Worm (Caenorhabditis elegans) whole organism, mixed stage, embryonic: ENCODE data around the gene C46F2.1.

ENCODE experiments used
- M03D4.4 ChIP-seq: sonication (generic microtip); optimal IDR thresholded peaks from 2 replicates; lab custom pipeline; 2017; ENCODE audit warnings: mild to moderate bottlenecking, missing genetic modification characterization, missing compliant biosample characterization
- bed-3 ChIP-seq: fragments of 200-800 bp; sonication (Bioruptor generic); optimal IDR thresholded peaks from 3 replicates; lab custom pipeline; 2018; ENCODE audit warnings: mild to moderate bottlenecking, missing genetic modification characterization, moderate library complexity, missing compliant biosample characterization
- blmp-1 ChIP-seq: fragments of 150-350 bp; optimal IDR thresholded peaks from 2 replicates; lab custom pipeline; 2014; ENCODE audit warnings: missing biosample characterization, missing genetic modification characterization
- ceh-39 ChIP-seq: fragments of 150-350 bp; optimal IDR thresholded peaks from 2 replicates; lab custom pipeline; 2014; ENCODE audit warnings: missing biosample characterization, missing genetic modification characterization
- ceh-83 ChIP-seq: fragments of 200-800 bp; sonication (Bioruptor generic); optimal IDR thresholded peaks from 2 replicates; lab custom pipeline; 2018; ENCODE audit warnings: mild to moderate bottlenecking, missing genetic modification characterization, missing compliant biosample characterization
- ces-1 ChIP-seq: fragments of 150-350 bp; optimal IDR thresholded peaks from 2 replicates; lab custom pipeline; 2014; ENCODE audit warnings: missing biosample characterization, missing genetic modification reagents, missing genetic modification characterization
- cnd-1 ChIP-seq: fragments of 200-800 bp; sonication (Bioruptor generic); optimal IDR thresholded peaks from 2 replicates; lab custom pipeline; 2018; ENCODE audit warnings: mild to moderate bottlenecking, missing genetic modification characterization, missing compliant biosample characterization
- drap-1 ChIP-seq: fragments of 200-800 bp; sonication (Bioruptor generic); optimal IDR thresholded peaks from 3 replicates; lab custom pipeline; 2018; ENCODE audit warnings: mild to moderate bottlenecking, missing genetic modification characterization, missing compliant biosample characterization
- elt-1 ChIP-seq: sonication (generic microtip); optimal IDR thresholded peaks from 2 replicates; lab custom pipeline; 2017; ENCODE audit warnings: missing genetic modification characterization, mild to moderate bottlenecking, missing compliant biosample characterization, antibody characterized with exemption, moderate library complexity, borderline replicate concordance; ENCODE audit not compliant: insufficient read depth
- elt-3 ChIP-seq: fragments of 150-350 bp; optimal IDR thresholded peaks from 2 replicates; lab custom pipeline; 2014; ENCODE audit warnings: missing biosample characterization, missing genetic modification characterization
- ham-2 ChIP-seq: fragments of 200-800 bp; sonication (Bioruptor generic); optimal IDR thresholded peaks from 2 replicates; lab custom pipeline; 2018; ENCODE audit warnings: mild to moderate bottlenecking, missing genetic modification characterization, missing compliant biosample characterization
- hlh-1 ChIP-seq: fragments of 150-350 bp; optimal IDR thresholded peaks from 2 replicates; lab custom pipeline; 2014; ENCODE audit warnings: missing biosample characterization, missing genetic modification reagents, missing genetic modification characterization
- lin-32 ChIP-seq: fragments of 200-800 bp; sonication (Bioruptor generic); optimal IDR thresholded peaks from 2 replicates; lab custom pipeline; 2018; ENCODE audit warnings: mild to moderate bottlenecking, missing genetic modification characterization, missing compliant biosample characterization
- lsy-2 ChIP-seq: fragments of 150-350 bp; optimal IDR thresholded peaks from 2 replicates; lab custom pipeline; 2014; ENCODE audit warnings: missing biosample characterization, missing genetic modification characterization
- mep-1 ChIP-seq: fragments of 150-350 bp; optimal IDR thresholded peaks from 2 replicates; lab custom pipeline; 2017; ENCODE audit warnings: missing biosample characterization, missing genetic modification reagents, missing genetic modification characterization, inconsistent platforms
- mls-2 ChIP-seq: sonication (generic microtip); optimal IDR thresholded peaks from 2 replicates; lab custom pipeline; 2016; ENCODE audit warnings: mild to moderate bottlenecking, missing genetic modification characterization, moderate library complexity, missing compliant biosample characterization
- nhr-12 ChIP-seq: fragments of 150-350 bp; optimal IDR thresholded peaks from 2 replicates; lab custom pipeline; 2014; ENCODE audit warnings: missing biosample characterization, missing genetic modification characterization
- nhr-2 ChIP-seq: fragments of 150-350 bp; optimal IDR thresholded peaks from 2 replicates; lab custom pipeline; 2014; ENCODE audit warnings: missing biosample characterization, missing genetic modification characterization
- nhr-237 ChIP-seq: fragments of 150-350 bp; optimal IDR thresholded peaks from 2 replicates; lab custom pipeline; 2014; ENCODE audit warnings: missing biosample characterization, missing genetic modification characterization
- nhr-28 ChIP-seq: fragments of 150-350 bp; optimal IDR thresholded peaks from 2 replicates; lab custom pipeline; 2014; ENCODE audit warnings: missing biosample characterization, missing genetic modification characterization
- pha-4 ChIP-seq: fragments of 150-350 bp; optimal IDR thresholded peaks from 2 replicates; lab custom pipeline; 2018; ENCODE audit warnings: missing biosample characterization, missing genetic modification reagents, missing genetic modification characterization
- sem-2 ChIP-seq: fragments of 200-800 bp; sonication (Bioruptor generic); optimal IDR thresholded peaks from 2 replicates; lab custom pipeline; 2018; ENCODE audit warnings: mild to moderate bottlenecking, missing genetic modification characterization, missing compliant biosample characterization
- sptf-1 ChIP-seq: sonication (generic microtip); optimal IDR thresholded peaks from 2 replicates; lab custom pipeline; 2017; ENCODE audit warnings: mild to moderate bottlenecking, missing genetic modification characterization, moderate library complexity, missing compliant biosample characterization
- tbx-8 ChIP-seq: fragments of 200-800 bp; sonication (Bioruptor generic); optimal IDR thresholded peaks from 2 replicates; lab custom pipeline; 2018; ENCODE audit warnings: mild to moderate bottlenecking, missing genetic modification characterization, moderate library complexity, missing compliant biosample characterization
- unc-120 ChIP-seq: sonication (generic microtip); optimal IDR thresholded peaks from 2 replicates; lab custom pipeline; 2017; ENCODE audit warnings: missing genetic modification characterization, missing compliant biosample characterization; ENCODE audit not compliant: poor library complexity, severe bottlenecking
- unc-39 ChIP-seq: fragments of 150-350 bp; optimal IDR thresholded peaks from 2 replicates; lab custom pipeline; 2014; ENCODE audit warnings: missing biosample characterization, missing genetic modification characterization
- unc-62 ChIP-seq: fragments of 150-350 bp; optimal IDR thresholded peaks from 2 replicates; lab custom pipeline; 2014; ENCODE audit warnings: missing biosample characterization, missing genetic modification reagents, missing genetic modification characterization
- zip-8 ChIP-seq: fragments of 150-350 bp; optimal IDR thresholded peaks from 2 replicates; lab custom pipeline; 2014; ENCODE audit warnings: missing biosample characterization, missing genetic modification characterization
- ztf-11 ChIP-seq: fragments of 150-350 bp; optimal IDR thresholded peaks from 2 replicates; lab custom pipeline; 2014; ENCODE audit warnings: missing biosample characterization, missing genetic modification characterization

The C46F2.1 gene

DNA sequence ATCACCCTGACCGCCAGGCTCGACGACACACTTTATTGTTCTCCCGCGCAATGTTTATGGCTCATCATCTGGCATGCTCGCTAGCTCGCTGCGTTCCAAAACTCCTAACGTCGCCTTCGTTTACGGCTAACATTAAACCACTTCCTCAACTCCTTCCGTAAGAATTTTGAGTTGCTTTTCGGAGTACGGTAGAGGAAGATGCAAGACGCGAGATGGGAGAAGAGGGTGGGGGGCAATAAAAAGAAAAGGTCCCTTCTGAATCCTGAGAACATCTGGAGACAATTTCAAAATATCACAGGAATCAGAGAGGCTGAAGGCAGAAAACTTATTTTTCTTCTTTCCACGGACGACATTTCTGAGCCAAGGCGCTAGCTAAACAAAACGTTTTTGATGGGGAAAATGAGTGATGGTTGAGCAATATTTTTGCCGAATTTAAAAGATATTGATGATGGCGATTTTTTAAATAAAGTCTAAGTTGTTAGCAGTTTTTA is 40.0 kb downstream of the C46F2.1 start:
- TF ChIP-seq bed-3 (GFP tag; lab: Kevin White, UChicago): no peak
- no peak for TF ChIP-seq ceh-83 (GFP tag; lab: Kevin White, UChicago)
- TF ChIP-seq mls-2 (tag; lab: Kevin White, UChicago): no peak
- TF ChIP-seq lin-32 (GFP tag; lab: Kevin White, UChicago): no peak
- TF ChIP-seq nhr-12 (tag; lab: Kevin White, UChicago): no peak
- TF ChIP-seq nhr-28 (tag; lab: Kevin White, UChicago): no peak
- TF ChIP-seq nhr-237 (tag; lab: Kevin White, UChicago): no peak
- no peak for TF ChIP-seq nhr-2 (tag; lab: Kevin White, UChicago)
- no peak for TF ChIP-seq pha-4 (tag; lab: Kevin White, UChicago)
- TF ChIP-seq blmp-1 (tag; lab: Kevin White, UChicago): no peak
- TF ChIP-seq ham-2 (GFP tag; lab: Kevin White, UChicago): no peak
- TF ChIP-seq unc-39: no peak
- no peak for TF ChIP-seq elt-1 (tag; lab: Kevin White, UChicago)
- no peak for TF ChIP-seq unc-120 (tag; lab: Kevin White, UChicago)
- no peak for TF ChIP-seq sptf-1 (tag; lab: Kevin White, UChicago)
- no peak for TF ChIP-seq ces-1 (GFP tag; lab: Kevin White, UChicago)
- no peak for TF ChIP-seq M03D4.4
- TF ChIP-seq ztf-11 (tag; lab: Kevin White, UChicago): no peak
- no peak for TF ChIP-seq drap-1
- TF ChIP-seq unc-62 (GFP tag; lab: Kevin White, UChicago): no peak

DNA sequence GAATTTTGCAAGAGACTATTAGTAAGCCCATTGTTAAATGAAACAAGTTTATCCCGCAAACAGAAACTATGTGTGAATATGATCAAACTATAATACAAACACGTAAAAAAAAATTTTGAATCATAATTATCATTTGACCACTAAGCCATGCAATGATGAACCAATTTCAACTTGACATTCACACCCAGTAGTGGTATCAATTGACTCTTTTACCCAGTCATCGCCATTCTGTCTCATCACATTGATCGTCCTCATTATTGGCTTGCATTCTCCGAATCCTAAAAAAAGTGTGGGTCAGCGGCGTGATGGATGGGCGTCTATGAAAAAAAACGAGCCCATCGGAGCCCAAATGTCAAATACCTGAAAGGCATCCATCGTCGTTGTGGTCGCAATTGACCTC is 42.4 kb downstream of the C46F2.1 start:
- TF ChIP-seq cnd-1 (tag; lab: Kevin White, UChicago) (no peak), pha-4 (tag; lab: Kevin White, UChicago) (no peak), mep-1 (no peak), mls-2 (tag; lab: Kevin White, UChicago) (no peak), ceh-39 (tag; lab: Kevin White, UChicago) (no peak), sptf-1 (tag; lab: Kevin White, UChicago) (no peak), hlh-1 (tag; lab: Kevin White, UChicago) (no peak), lin-32 (GFP tag; lab: Kevin White, UChicago) (no peak)

DNA sequence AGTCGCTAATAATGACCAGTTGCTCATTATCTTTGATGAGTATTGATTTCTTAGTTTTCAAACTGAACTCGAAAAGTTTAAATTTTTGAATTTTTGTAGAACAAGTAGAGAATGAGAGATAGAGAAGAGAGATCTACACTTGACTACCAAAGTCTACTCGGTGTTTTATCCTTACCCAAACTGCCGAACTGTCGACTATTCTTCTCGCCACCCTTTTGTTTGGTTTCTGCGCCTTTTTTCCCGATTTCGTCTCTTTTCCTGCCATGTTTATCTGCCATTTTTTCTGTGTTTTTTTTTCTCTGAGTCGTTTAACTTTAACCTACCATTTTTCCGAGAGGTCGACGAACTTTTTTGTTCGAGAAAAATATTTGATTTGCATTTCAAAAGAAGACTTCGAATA is 45.3 kb downstream of the C46F2.1 start, which contains the start of gene C02B8.12:
Gene C02B8.12 (minus strand): TSS at position 175 of the 400 bp plus-strand sequence.
- TF ChIP-seq zip-8 (tag; lab: Kevin White, UChicago): no peak
- no peak for TF ChIP-seq ceh-39 (tag; lab: Kevin White, UChicago)
- TF ChIP-seq sem-2 (GFP tag; lab: Kevin White, UChicago): no peak
- no peak for TF ChIP-seq tbx-8 (GFP tag; lab: Kevin White, UChicago)
- no peak for TF ChIP-seq cnd-1 (tag; lab: Kevin White, UChicago)
- TF ChIP-seq nhr-28 (tag; lab: Kevin White, UChicago): no peak
- TF ChIP-seq nhr-2 (tag; lab: Kevin White, UChicago): no peak
- no peak for TF ChIP-seq bed-3 (GFP tag; lab: Kevin White, UChicago)
- no peak for TF ChIP-seq lsy-2 (tag; lab: Kevin White, UChicago)

DNA sequence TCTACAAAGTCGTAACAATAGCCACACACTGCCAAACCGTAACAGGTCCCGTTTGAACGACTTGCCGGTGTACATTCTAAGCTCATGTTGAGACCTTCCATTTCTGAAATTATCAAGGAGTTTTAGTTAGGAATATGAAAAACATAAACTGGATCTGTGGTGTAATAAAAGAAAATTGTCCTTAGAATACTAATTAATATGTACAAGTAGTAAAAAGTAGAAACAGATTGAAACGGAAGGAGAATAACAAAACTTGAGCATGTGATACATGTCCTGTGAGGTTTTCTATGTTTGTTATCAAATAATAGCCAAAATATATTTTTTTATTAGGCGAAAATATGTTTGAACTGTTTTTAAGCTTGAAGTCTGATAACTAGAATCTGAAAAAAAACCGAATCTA is 51.7 kb downstream of the C46F2.1 start, which contains the start of gene frpr-1:
Gene frpr-1 (minus strand): TSS at position 101 of the 400 bp plus-strand sequence.
- TF ChIP-seq elt-3 (tag; lab: Kevin White, UChicago): no peak
- no peak for TF ChIP-seq lsy-2 (tag; lab: Kevin White, UChicago)
- TF ChIP-seq lin-32 (GFP tag; lab: Kevin White, UChicago): no peak
- TF ChIP-seq blmp-1 (tag; lab: Kevin White, UChicago): no peak
- TF ChIP-seq nhr-28 (tag; lab: Kevin White, UChicago): no peak
- no peak for TF ChIP-seq hlh-1 (tag; lab: Kevin White, UChicago)
- TF ChIP-seq nhr-237 (tag; lab: Kevin White, UChicago): no peak
- TF ChIP-seq ztf-11 (tag; lab: Kevin White, UChicago): no peak
- no peak for TF ChIP-seq mls-2 (tag; lab: Kevin White, UChicago)
- TF ChIP-seq sptf-1 (tag; lab: Kevin White, UChicago): no peak
- no peak for TF ChIP-seq pha-4 (tag; lab: Kevin White, UChicago)
- no peak for TF ChIP-seq unc-62 (GFP tag; lab: Kevin White, UChicago)
- no peak for TF ChIP-seq cnd-1 (tag; lab: Kevin White, UChicago)
- TF ChIP-seq, all 35 proteins: peak for 0
